Fruit fly (Drosophila melanogaster) whole organism, prepupa: ENCODE results near the gene rempA.

ENCODE experiments used
- Blimp-1 ChIP-seq: fragments of 200-800 bp; sonication (Bioruptor generic); optimal IDR thresholded peaks from 3 replicates; lab custom pipeline; 2017; ENCODE audit warnings: missing biosample characterization, missing genetic modification characterization, mild to moderate bottlenecking, moderate library complexity, missing genetic modification reagents
- CG10631 ChIP-seq: fragments of 200-800 bp; sonication (Bioruptor generic); optimal IDR thresholded peaks from 2 replicates; lab custom pipeline; 2016; ENCODE audit warnings: missing biosample characterization, missing genetic modification characterization
- CG10669 ChIP-seq: fragments of 200-800 bp; sonication (Bioruptor generic); optimal IDR thresholded peaks from 3 replicates; lab custom pipeline; 2018; ENCODE audit warnings: missing biosample characterization, mild to moderate bottlenecking, missing genetic modification characterization, moderate library complexity
- CG11294 ChIP-seq: fragments of 200-800 bp; sonication (Bioruptor generic); IDR thresholded peaks from 2 replicates; pipeline ENCODE4 v1.3.6; 2022; ENCODE audit warnings: missing biosample characterization, missing genetic modification characterization
- CG11902 ChIP-seq: fragments of 200-800 bp; sonication (Bioruptor generic); optimal IDR thresholded peaks from 3 replicates; lab custom pipeline; 2016; ENCODE audit warnings: missing biosample characterization, missing genetic modification characterization
- CG15336 ChIP-seq: fragments of 200-800 bp; sonication (Bioruptor generic); IDR thresholded peaks from 2 replicates; pipeline ENCODE4 v1.3.6; 2022; ENCODE audit warnings: missing biosample characterization, missing genetic modification characterization
- CG16779 ChIP-seq: fragments of 200-800 bp; sonication (Bioruptor generic); optimal IDR thresholded peaks from 3 replicates; lab custom pipeline; 2017; ENCODE audit warnings: missing biosample characterization, mild to moderate bottlenecking, missing genetic modification characterization
- CG32006 ChIP-seq: fragments of 200-800 bp; sonication (Bioruptor generic); optimal IDR thresholded peaks from 3 replicates; lab custom pipeline; 2017; ENCODE audit warnings: missing biosample characterization, mild to moderate bottlenecking, missing genetic modification characterization
- CG3919 ChIP-seq: fragments of 200-800 bp; sonication (Bioruptor generic); optimal IDR thresholded peaks from 3 replicates; lab custom pipeline; 2016; ENCODE audit warnings: missing biosample characterization, missing genetic modification characterization
- CG4318 ChIP-seq: fragments of 200-800 bp; sonication (Bioruptor generic); optimal IDR thresholded peaks from 3 replicates; lab custom pipeline; 2017; ENCODE audit warnings: missing biosample characterization, mild to moderate bottlenecking, missing genetic modification characterization
- CG6163 ChIP-seq: fragments of 200-800 bp; sonication (Bioruptor generic); IDR thresholded peaks from 3 replicates; pipeline ENCODE4 v1.3.6; 2022; ENCODE audit warnings: missing biosample characterization, missing genetic modification characterization
- CG6276 ChIP-seq: fragments of 200-800 bp; sonication (Bioruptor generic); optimal IDR thresholded peaks from 2 replicates; lab custom pipeline; 2017; ENCODE audit warnings: missing biosample characterization, mild to moderate bottlenecking, missing genetic modification characterization
- CG6792 ChIP-seq: fragments of 200-800 bp; sonication (Bioruptor generic); optimal IDR thresholded peaks from 3 replicates; lab custom pipeline; 2016; ENCODE audit warnings: missing biosample characterization, missing genetic modification characterization
- CG6808 ChIP-seq: fragments of 200-800 bp; sonication (Bioruptor generic); optimal IDR thresholded peaks from 3 replicates; lab custom pipeline; 2017; ENCODE audit warnings: missing biosample characterization, missing genetic modification characterization, mild to moderate bottlenecking, moderate library complexity, missing genetic modification reagents
- CG6854 ChIP-seq: fragments of 200-800 bp; sonication (Bioruptor generic); optimal IDR thresholded peaks from 2 replicates; lab custom pipeline; 2017; ENCODE audit warnings: missing biosample characterization, mild to moderate bottlenecking, missing genetic modification characterization
- CG7368 ChIP-seq: fragments of 200-800 bp; sonication (Bioruptor generic); optimal IDR thresholded peaks from 3 replicates; lab custom pipeline; 2016; ENCODE audit warnings: missing biosample characterization, missing genetic modification characterization
- CG8119 ChIP-seq: fragments of 200-800 bp; sonication (Bioruptor generic); IDR thresholded peaks from 3 replicates; pipeline ENCODE4 v1.3.6; 2022; ENCODE audit warnings: missing biosample characterization, missing genetic modification characterization
- CG8319 ChIP-seq: fragments of 200-800 bp; sonication (Bioruptor generic); optimal IDR thresholded peaks from 3 replicates; lab custom pipeline; 2016; ENCODE audit warnings: missing biosample characterization, missing genetic modification characterization
- CG8632 ChIP-seq: fragments of 200-800 bp; sonication (Bioruptor generic); optimal IDR thresholded peaks from 3 replicates; lab custom pipeline; 2016; ENCODE audit warnings: missing biosample characterization, missing genetic modification characterization
- CG9139 ChIP-seq: fragments of 200-800 bp; sonication (Bioruptor generic); optimal IDR thresholded peaks from 3 replicates; lab custom pipeline; 2017; ENCODE audit warnings: missing biosample characterization, mild to moderate bottlenecking, missing genetic modification characterization
- Eip75B ChIP-seq: fragments of 200-800 bp; sonication (Bioruptor generic); optimal IDR thresholded peaks from 3 replicates; lab custom pipeline; 2016; ENCODE audit warnings: missing biosample characterization, missing genetic modification characterization
- Eip93F ChIP-seq: fragments of 200-800 bp; sonication (Bioruptor generic); optimal IDR thresholded peaks from 2 replicates; lab custom pipeline; 2016; ENCODE audit warnings: missing biosample characterization, mild to moderate bottlenecking, missing genetic modification characterization
- Ets96B ChIP-seq: fragments of 200-800 bp; optimal IDR thresholded peaks from 2 replicates; lab custom pipeline; 2019; ENCODE audit warnings: missing biosample characterization, mild to moderate bottlenecking, missing genetic modification characterization, moderate library complexity
- Gug ChIP-seq: fragments of 200-800 bp; sonication (Bioruptor generic); IDR thresholded peaks from 2 replicates; pipeline ENCODE4 v1.3.6; 2022; ENCODE audit warnings: missing biosample characterization, missing genetic modification characterization
- Hr38 ChIP-seq: sonication (Bioruptor generic); optimal IDR thresholded peaks from 2 replicates; lab custom pipeline; 2016; ENCODE audit warnings: missing biosample characterization, missing genetic modification characterization
- Hr39 ChIP-seq: fragments of 200-800 bp; sonication (Bioruptor generic); optimal IDR thresholded peaks from 2 replicates; lab custom pipeline; 2016; ENCODE audit warnings: missing biosample characterization, missing genetic modification characterization
- Hr4 ChIP-seq: fragments of 200-800 bp; sonication (Bioruptor generic); optimal IDR thresholded peaks from 3 replicates; lab custom pipeline; 2016; ENCODE audit warnings: missing biosample characterization, missing genetic modification characterization
- Lpt ChIP-seq: fragments of 200-800 bp; sonication (Bioruptor generic); optimal IDR thresholded peaks from 3 replicates; lab custom pipeline; 2016; ENCODE audit warnings: missing biosample characterization, missing genetic modification characterization
- Met ChIP-seq: fragments of 200-800 bp; sonication (Bioruptor generic); optimal IDR thresholded peaks from 3 replicates; lab custom pipeline; 2016; ENCODE audit warnings: missing biosample characterization, missing genetic modification characterization
- OdsH ChIP-seq: fragments of 200-800 bp; sonication (Bioruptor generic); optimal IDR thresholded peaks from 3 replicates; lab custom pipeline; 2016; ENCODE audit warnings: missing biosample characterization, missing genetic modification characterization
- Smox ChIP-seq: fragments of 200-800 bp; sonication (Bioruptor generic); optimal IDR thresholded peaks from 3 replicates; lab custom pipeline; 2016; ENCODE audit warnings: missing biosample characterization, missing genetic modification characterization
- Sox102F ChIP-seq: fragments of 200-800 bp; sonication (Bioruptor generic); optimal IDR thresholded peaks from 2 replicates; lab custom pipeline; 2016; ENCODE audit warnings: missing biosample characterization, mild to moderate bottlenecking, missing genetic modification characterization
- Sox14 ChIP-seq: fragments of 200-800 bp; sonication (Bioruptor generic); optimal IDR thresholded peaks from 3 replicates; lab custom pipeline; 2016; ENCODE audit warnings: missing biosample characterization, missing genetic modification characterization
- achi ChIP-seq: fragments of 200-800 bp; sonication (Bioruptor generic); optimal IDR thresholded peaks from 3 replicates; lab custom pipeline; 2016; ENCODE audit warnings: missing biosample characterization, missing genetic modification characterization
- acj6 ChIP-seq: fragments of 200-800 bp; sonication (Bioruptor generic); optimal IDR thresholded peaks from 3 replicates; lab custom pipeline; 2016; ENCODE audit warnings: missing biosample characterization, missing genetic modification characterization
- cyc ChIP-seq: fragments of 200-800 bp; sonication (Bioruptor generic); optimal IDR thresholded peaks from 3 replicates; lab custom pipeline; 2016; ENCODE audit warnings: missing biosample characterization, missing genetic modification characterization
- dac ChIP-seq: fragments of 200-800 bp; sonication (Bioruptor generic); optimal IDR thresholded peaks from 2 replicates; lab custom pipeline; 2017; ENCODE audit warnings: missing biosample characterization, mild to moderate bottlenecking, missing genetic modification characterization
- eg ChIP-seq: fragments of 200-800 bp; sonication (Bioruptor generic); IDR thresholded peaks from 3 replicates; pipeline ENCODE4 v1.3.6; 2022; ENCODE audit warnings: missing biosample characterization, missing genetic modification characterization
- esn ChIP-seq: fragments of 200-800 bp; sonication (Bioruptor generic); optimal IDR thresholded peaks from 2 replicates; lab custom pipeline; 2016; ENCODE audit warnings: missing biosample characterization, mild to moderate bottlenecking, missing genetic modification characterization, moderate library complexity
- fd59A ChIP-seq: fragments of 200-800 bp; sonication (Bioruptor generic); optimal IDR thresholded peaks from 2 replicates; lab custom pipeline; 2017; ENCODE audit warnings: missing biosample characterization, mild to moderate bottlenecking, missing genetic modification characterization, missing genetic modification reagents
- fd85E ChIP-seq: fragments of 200-800 bp; sonication (Bioruptor generic); optimal IDR thresholded peaks from 3 replicates; lab custom pipeline; 2016; ENCODE audit warnings: missing biosample characterization, missing genetic modification characterization
- fkh ChIP-seq: fragments of 200-800 bp; sonication (Bioruptor generic); optimal IDR thresholded peaks from 3 replicates; lab custom pipeline; 2017; ENCODE audit warnings: missing biosample characterization, mild to moderate bottlenecking, missing genetic modification characterization, moderate library complexity
- lz ChIP-seq: fragments of 200-800 bp; sonication (Bioruptor generic); optimal IDR thresholded peaks from 3 replicates; lab custom pipeline; 2016; ENCODE audit warnings: missing biosample characterization, missing genetic modification characterization
- net ChIP-seq: fragments of 200-800 bp; sonication (Bioruptor generic); optimal IDR thresholded peaks from 3 replicates; lab custom pipeline; 2016; ENCODE audit warnings: missing biosample characterization, missing genetic modification characterization
- pdm3 ChIP-seq: fragments of 200-800 bp; sonication (Bioruptor generic); optimal IDR thresholded peaks from 3 replicates; lab custom pipeline; 2016; ENCODE audit warnings: missing biosample characterization, missing genetic modification characterization
- spab ChIP-seq: fragments of 200-800 bp; sonication (Bioruptor generic); optimal IDR thresholded peaks from 2 replicates; lab custom pipeline; 2017; ENCODE audit warnings: missing biosample characterization, mild to moderate bottlenecking, missing genetic modification characterization, missing genetic modification reagents
- svp ChIP-seq: fragments of 200-800 bp; sonication (Bioruptor generic); peaks from one replicate; lab custom pipeline; 2016; ENCODE audit warnings: missing biosample characterization, missing genetic modification characterization
- topi ChIP-seq: fragments of 200-800 bp; sonication (Bioruptor generic); optimal IDR thresholded peaks from 3 replicates; lab custom pipeline; 2016; ENCODE audit warnings: missing biosample characterization, missing genetic modification characterization
- vri ChIP-seq: fragments of 200-800 bp; sonication (Bioruptor generic); optimal IDR thresholded peaks from 3 replicates; lab custom pipeline; 2016; ENCODE audit warnings: missing biosample characterization, mild to moderate bottlenecking, missing genetic modification characterization

Gene rempA

DNA sequence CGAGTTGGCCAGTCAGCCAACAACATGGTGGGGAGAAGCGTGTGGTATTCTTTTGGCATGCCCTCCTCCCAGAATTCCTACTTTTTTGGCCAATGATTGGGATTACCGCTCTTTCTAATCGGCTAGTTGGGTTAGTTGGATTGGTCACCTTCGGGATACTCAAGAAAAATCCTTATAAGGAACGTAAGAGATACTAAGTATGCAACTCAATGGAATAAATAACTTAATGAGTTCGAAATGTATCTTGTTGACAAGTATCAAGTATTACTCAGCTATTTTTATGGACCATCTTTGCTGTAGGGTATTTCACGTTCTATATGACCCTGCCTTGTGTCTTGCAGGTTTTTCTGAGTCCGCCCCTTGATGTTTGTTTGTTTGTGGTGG lies 33.2 kb downstream of the rempA start (continued):
- TF ChIP-seq pdm3 (GFP tag; lab: Kevin White, UChicago) (peak; percentile 21), CG6792 (GFP tag; lab: Kevin White, UChicago) (no peak), CG11294 (GFP tag; lab: Robert Waterston, UW) (no peak), CG9139 (no peak), CG6163 (no peak), fkh (GFP tag; lab: Kevin White, UChicago) (no peak), net (GFP tag; lab: Kevin White, UChicago) (no peak), achi (GFP tag; lab: Kevin White, UChicago) (no peak), Hr38 (GFP tag; lab: Kevin White, UChicago) (no peak), CG6854 (no peak), CG8632 (no peak), CG15336 (GFP tag; lab: Robert Waterston, UW) (0 out of 2 replicates have a peak, but pooled peaks have one; percentile 11), CG3919 (GFP tag; lab: Kevin White, UChicago) (peak; percentile 25), CG4318 (no peak), CG8119 (GFP tag; lab: Robert Waterston, UW) (no peak), svp (peak; percentile 57), fd85E (no peak), Sox14 (GFP tag; lab: Kevin White, UChicago) (peak; percentile 2), Met (GFP tag; lab: Kevin White, UChicago) (peak; percentile 20), CG10631 (no peak), lz (no peak), CG6276 (no peak), CG32006 (GFP tag; lab: Kevin White, UChicago) (peak; percentile 7), topi (GFP tag; lab: Kevin White, UChicago) (no peak), esn (GFP tag; lab: Kevin White, UChicago) (peak; percentile 40), Sox102F (no peak), cyc (no peak), CG7368 (GFP tag; lab: Kevin White, UChicago) (no peak), CG16779 (no peak), fd59A (GFP tag; lab: Kevin White, UChicago) (no peak), vri (no peak), dac (GFP tag; lab: Kevin White, UChicago) (no peak), acj6 (GFP tag; lab: Kevin White, UChicago) (no peak), Hr39 (GFP tag; lab: Kevin White, UChicago) (no peak), Eip75B (GFP tag; lab: Kevin White, UChicago) (no peak)

DNA sequence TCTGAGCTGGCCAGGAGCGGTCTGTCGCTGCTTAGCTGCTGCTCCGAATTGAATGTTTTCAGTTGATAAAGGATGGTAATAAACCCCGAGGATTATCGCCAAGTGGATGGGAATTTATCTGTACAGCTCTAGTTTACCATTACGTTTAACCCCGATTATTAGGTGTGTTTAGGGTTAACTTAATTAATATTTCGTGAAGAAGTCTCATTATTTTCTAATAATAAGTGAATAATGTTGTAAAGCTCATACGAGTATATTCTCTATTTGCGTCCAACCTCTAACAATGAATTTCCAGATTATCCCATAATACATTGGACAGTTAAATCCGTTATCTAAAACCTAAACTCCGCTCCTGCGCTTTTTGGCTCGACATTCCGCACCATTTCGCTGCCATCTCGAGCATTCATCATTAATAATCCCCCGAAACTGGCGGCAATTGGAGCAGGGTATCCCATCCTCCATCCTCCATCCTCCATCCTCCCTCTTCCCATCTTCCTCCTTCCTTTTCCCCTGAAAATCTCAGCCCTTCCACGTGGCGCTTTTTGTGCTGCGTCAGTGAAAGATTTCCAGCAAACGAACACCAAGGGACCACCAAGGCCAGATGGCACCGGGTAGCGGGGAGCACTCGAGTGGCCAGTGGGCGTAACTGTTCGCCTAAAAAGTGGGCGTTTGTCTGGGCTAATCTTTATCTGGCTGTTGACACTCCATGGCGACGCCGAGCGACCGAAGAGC lies 33.8 kb downstream of the rempA start:
- TF ChIP-seq Hr4: no peak
- peak; percentile 73 for TF ChIP-seq svp
- peak; percentile 19 for TF ChIP-seq topi (GFP tag; lab: Kevin White, UChicago)
- TF ChIP-seq CG3919 (GFP tag; lab: Kevin White, UChicago): no peak
- TF ChIP-seq net (GFP tag; lab: Kevin White, UChicago): no peak
- TF ChIP-seq Eip75B (GFP tag; lab: Kevin White, UChicago): no peak
- TF ChIP-seq vri: no peak
- no peak for TF ChIP-seq CG6276
- TF ChIP-seq Blimp-1 (GFP tag; lab: Kevin White, UChicago): no peak
- TF ChIP-seq CG7368 (GFP tag; lab: Kevin White, UChicago): no peak
- TF ChIP-seq CG11902 (GFP tag; lab: Kevin White, UChicago): peak; percentile 37
- no peak for TF ChIP-seq CG6854
- TF ChIP-seq CG10669 (GFP tag; lab: Kevin White, UChicago): peak; percentile 15
- TF ChIP-seq CG6808 (GFP tag; lab: Kevin White, UChicago): peak; percentile 40
- TF ChIP-seq CG8319 (GFP tag; lab: Kevin White, UChicago): no peak
- peak; percentile 53 for TF ChIP-seq Met (GFP tag; lab: Kevin White, UChicago)
- TF ChIP-seq Lpt: no peak
- TF ChIP-seq Hr38 (GFP tag; lab: Kevin White, UChicago): no peak
- no peak for TF ChIP-seq Gug (GFP tag; lab: Robert Waterston, UW)
- no peak for TF ChIP-seq CG10631
- TF ChIP-seq eg: no peak
- no peak for TF ChIP-seq spab (GFP tag; lab: Kevin White, UChicago)
- no peak for TF ChIP-seq CG8119 (GFP tag; lab: Robert Waterston, UW)
- TF ChIP-seq fd85E: no peak
- no peak for TF ChIP-seq Eip93F (GFP tag; lab: Kevin White, UChicago)
- TF ChIP-seq CG16779: no peak
- no peak for TF ChIP-seq Ets96B (tag; lab: Kevin White, UChicago)
- TF ChIP-seq Smox (GFP tag; lab: Kevin White, UChicago): peak; percentile 2
- TF ChIP-seq CG11294 (GFP tag; lab: Robert Waterston, UW): no peak
- TF ChIP-seq OdsH (GFP tag; lab: Kevin White, UChicago): peak; percentile 17
